Worm (Caenorhabditis elegans): ENCODE data around the gene str-149.

ce11 chrV:16596102-16596501 lies 22.8 kb downstream of the str-149 start:
- TF ChIP-seq nhr-11 (tag; optimal IDR thresholded peaks at IDR 0.05) (no peak), zag-1 (tag; optimal IDR thresholded peaks at IDR 0.05) (no peak), unc-62 (GFP tag; optimal IDR thresholded peaks at IDR 0.05) (no peak), fkh-10 (GFP tag; optimal IDR thresholded peaks at IDR 0.05) (no peak), ceh-82 (tag; optimal IDR thresholded peaks at IDR 0.05) (no peak), nhr-76 (tag; optimal IDR thresholded peaks at IDR 0.05) (no peak), elt-1 (tag; optimal IDR thresholded peaks at IDR 0.05) (no peak), pha-4 (tag; optimal IDR thresholded peaks at IDR 0.05) (no peak), mdl-1 (tag; optimal IDR thresholded peaks at IDR 0.05) (no peak), pqm-1 (tag; optimal IDR thresholded peaks at IDR 0.05) (no peak), skn-1 (tag; optimal IDR thresholded peaks at IDR 0.05) (no peak), R02D3.7 (tag; optimal IDR thresholded peaks at IDR 0.05) (no peak)

All from whole organism, L3 larva.